Worm (Caenorhabditis elegans): Measurements from ENCODE around the gene H08M01.1.

The H08M01.1 gene

ce11 chrIV:13865172-13865571 is 29.0 kb upstream of the H08M01.1 start, which contains the start of gene vamp-8:
vamp-8 (minus strand) TSS chrIV:13865196.
- TF ChIP-seq nhr-77 (tag; optimal IDR thresholded peaks at IDR 0.05), result peak; percentile 1
- TF ChIP-seq mef-2 (tag; optimal IDR thresholded peaks at IDR 0.05), result no peak
- TF ChIP-seq skn-1 (tag; optimal IDR thresholded peaks at IDR 0.05), result peak; percentile 28
- TF ChIP-seq sptf-1 (tag; optimal IDR thresholded peaks at IDR 0.05), result no peak
- no peak for TF ChIP-seq lin-14 (GFP tag; optimal IDR thresholded peaks at IDR 0.05)
- no peak for TF ChIP-seq lin-15B (tag; optimal IDR thresholded peaks at IDR 0.05)
- no peak for TF ChIP-seq egl-27 (tag; optimal IDR thresholded peaks at IDR 0.05)
- TF ChIP-seq aha-1 (tag; optimal IDR thresholded peaks at IDR 0.05), result no peak

ce11 chrIV:13862003-13862402 is 25.8 kb upstream of the H08M01.1 start:
- 0 out of 2 replicates have a peak, but pooled peaks have one; percentile 6 for TF ChIP-seq unc-98 (GFP tag; IDR thresholded peaks at IDR 0.05)

ce11 chrIV:13860459-13860858 is 24.3 kb upstream of the H08M01.1 start:
- TF ChIP-seq mef-2 (tag; optimal IDR thresholded peaks at IDR 0.05) (no peak), lin-39 (tag; optimal IDR thresholded peaks at IDR 0.05) (no peak), fos-1 (tag; optimal IDR thresholded peaks at IDR 0.05) (no peak), efl-1 (optimal IDR thresholded peaks at IDR 0.05) (no peak), efl-1 (GFP tag; optimal IDR thresholded peaks at IDR 0.05 in 1 of 2) (peak in 1 of 2 experiments; percentile 95), alr-1 (tag; optimal IDR thresholded peaks at IDR 0.05; ENCODE audit: borderline replicate concordance) (no peak), lin-35 (GFP tag; optimal IDR thresholded peaks at IDR 0.05) (peak in 1 of 2 experiments; percentile 26), pag-3 (tag; optimal IDR thresholded peaks at IDR 0.05; ENCODE audit: borderline replicate concordance, insufficient read depth) (no peak), hlh-4 (tag; optimal IDR thresholded peaks at IDR 0.05) (no peak), pqm-1 (tag; optimal IDR thresholded peaks at IDR 0.05) (no peak), hpl-2 (GFP tag; optimal IDR thresholded peaks at IDR 0.05) (no peak), dpl-1 (GFP tag; optimal IDR thresholded peaks at IDR 0.05) (peak in 1 of 3 experiments; percentile 18), C04F5.9 (tag; optimal IDR thresholded peaks at IDR 0.05) (no peak), aha-1 (tag; optimal IDR thresholded peaks at IDR 0.05) (no peak), unc-130 (tag; optimal IDR thresholded peaks at IDR 0.05) (no peak)

- no peak for TF ChIP-seq isw-1 (GFP tag; IDR thresholded peaks at IDR 0.05)
- TF ChIP-seq elt-2 (tag; optimal IDR thresholded peaks at IDR 0.05), result no peak
- TF ChIP-seq F16B12.6 (tag; optimal IDR thresholded peaks at IDR 0.05), result no peak
- no peak for TF ChIP-seq zag-1 (tag; optimal IDR thresholded peaks at IDR 0.05)
These were observed 2.1 kb upstream of the H08M01.1 start for ce11 chrIV:13838296-13838695.

ce11 chrIV:13834394-13835129 is 1.6 kb downstream of the H08M01.1 start:
- TF ChIP-seq alr-1 (tag; optimal IDR thresholded peaks at IDR 0.05; ENCODE audit: borderline replicate concordance), result no peak
- no peak for TF ChIP-seq unc-130 (tag; optimal IDR thresholded peaks at IDR 0.05)
- peak; percentile 66 for TF ChIP-seq nhr-85 (tag)
- no peak for TF ChIP-seq unc-62 (GFP tag; optimal IDR thresholded peaks at IDR 0.05)
- TF ChIP-seq lir-3 (tag; optimal IDR thresholded peaks at IDR 0.05; ENCODE audit: poor library complexity), result no peak
- TF ChIP-seq dsc-1 (tag; optimal IDR thresholded peaks at IDR 0.05), result no peak
- TF ChIP-seq C04F5.9 (tag; optimal IDR thresholded peaks at IDR 0.05), result no peak
- TF ChIP-seq rnt-1 (tag; optimal IDR thresholded peaks at IDR 0.05), result no peak
- no peak for TF ChIP-seq nhr-76 (tag; optimal IDR thresholded peaks at IDR 0.05)
- no peak for TF ChIP-seq lin-13 (GFP tag; optimal IDR thresholded peaks at IDR 0.05)
- no peak for TF ChIP-seq efl-1 (optimal IDR thresholded peaks at IDR 0.05)
- peak in 1 of 2 experiments; percentile 61 for TF ChIP-seq efl-1 (GFP tag; optimal IDR thresholded peaks at IDR 0.05 in 1 of 2)
- no peak for TF ChIP-seq C34B4.2 (tag; optimal IDR thresholded peaks at IDR 0.05)
- TF ChIP-seq mef-2 (tag; optimal IDR thresholded peaks at IDR 0.05), result no peak
- TF ChIP-seq aha-1 (tag; optimal IDR thresholded peaks at IDR 0.05), result no peak
- no peak for TF ChIP-seq lsy-2 (tag; optimal IDR thresholded peaks at IDR 0.05)

All from whole organism, L1 larva.